Worm (Caenorhabditis elegans): ENCODE results near the gene sul-1.

The sul-1 gene

ce11 chrX:3250481-3251091 lies 20.1 kb downstream of the sul-1 start, which contains the start of gene pqn-37:
Gene pqn-37, minus strand, starts transcription at chrX:3250531.
- TF ChIP-seq lsy-12 (tag; optimal IDR thresholded peaks at IDR 0.05) (no peak), nhr-25 (tag; optimal IDR thresholded peaks at IDR 0.05) (peak; percentile 47)

- no peak for TF ChIP-seq nhr-76 (tag; optimal IDR thresholded peaks at IDR 0.05)
- TF ChIP-seq egl-5 (tag; optimal IDR thresholded peaks at IDR 0.05), result no peak
- no peak for TF ChIP-seq nfya-1 (tag; optimal IDR thresholded peaks at IDR 0.05; ENCODE audit: insufficient read depth)
- no peak for TF ChIP-seq tbx-2 (tag; optimal IDR thresholded peaks at IDR 0.05)
- TF ChIP-seq lin-39 (tag; optimal IDR thresholded peaks at IDR 0.05), result no peak
- no peak for TF ChIP-seq unc-62 (GFP tag; optimal IDR thresholded peaks at IDR 0.05)
Observed at ce11 chrX:3247768-3248167, 22.9 kb downstream of the sul-1 start.

- no peak for TF ChIP-seq daf-12 (tag; optimal IDR thresholded peaks at IDR 0.05)
- TF ChIP-seq fkh-2 (tag; optimal IDR thresholded peaks at IDR 0.05), result no peak
- peak; percentile 39 for TF ChIP-seq pqm-1 (tag; optimal IDR thresholded peaks at IDR 0.05)
- no peak for TF ChIP-seq R02D3.7 (tag; optimal IDR thresholded peaks at IDR 0.05)
- no peak for TF ChIP-seq nhr-237 (tag; optimal IDR thresholded peaks at IDR 0.05)
- no peak for TF ChIP-seq fos-1 (tag; optimal IDR thresholded peaks at IDR 0.05)
- TF ChIP-seq unc-39 (tag; optimal IDR thresholded peaks at IDR 0.05), result no peak
- no peak for TF ChIP-seq nhr-77 (tag; optimal IDR thresholded peaks at IDR 0.05)
- peak; percentile 20 for TF ChIP-seq hmg-11 (tag; optimal IDR thresholded peaks at IDR 0.05)
- no peak for TF ChIP-seq unc-62 (GFP tag; optimal IDR thresholded peaks at IDR 0.05)
- TF ChIP-seq ceh-82 (tag; optimal IDR thresholded peaks at IDR 0.05), result no peak
- no peak for TF ChIP-seq eor-1 (tag; optimal IDR thresholded peaks at IDR 0.05)
- TF ChIP-seq nhr-12 (tag; optimal IDR thresholded peaks at IDR 0.05), result no peak
- peak; percentile 35 for TF ChIP-seq lin-15B (tag; optimal IDR thresholded peaks at IDR 0.05)
- TF ChIP-seq ceh-16 (tag; optimal IDR thresholded peaks at IDR 0.05), result no peak
- TF ChIP-seq elt-2 (tag; optimal IDR thresholded peaks at IDR 0.05), result peak; percentile 59
- no peak for TF ChIP-seq ztf-4 (tag; optimal IDR thresholded peaks at IDR 0.05)
- TF ChIP-seq ZK546.5 (tag; optimal IDR thresholded peaks at IDR 0.05), result no peak
- TF ChIP-seq fkh-10 (GFP tag; optimal IDR thresholded peaks at IDR 0.05), result no peak
- peak; percentile 74 for TF ChIP-seq egl-5 (tag; optimal IDR thresholded peaks at IDR 0.05)
- TF ChIP-seq nhr-25 (tag; optimal IDR thresholded peaks at IDR 0.05), result peak; percentile 47
- no peak for TF ChIP-seq ceh-28 (tag; optimal IDR thresholded peaks at IDR 0.05)
- TF ChIP-seq nhr-11 (tag; optimal IDR thresholded peaks at IDR 0.05), result no peak
- no peak for TF ChIP-seq nfya-1 (tag; optimal IDR thresholded peaks at IDR 0.05; ENCODE audit: insufficient read depth)
- TF ChIP-seq egl-27 (tag; optimal IDR thresholded peaks at IDR 0.05), result no peak
- peak; percentile 38 for TF ChIP-seq jun-1 (tag; optimal IDR thresholded peaks at IDR 0.05)
- no peak for TF ChIP-seq ama-1 (optimal IDR thresholded peaks at IDR 0.05)
- no peak for TF ChIP-seq nhr-67 (tag; optimal IDR thresholded peaks at IDR 0.05)
- TF ChIP-seq skn-1 (tag; optimal IDR thresholded peaks at IDR 0.05), result no peak
- no peak for TF ChIP-seq lsy-12 (tag; optimal IDR thresholded peaks at IDR 0.05)
- peak; percentile 93 for TF ChIP-seq pha-4 (tag; optimal IDR thresholded peaks at IDR 0.05)
- TF ChIP-seq lin-39 (tag; optimal IDR thresholded peaks at IDR 0.05), result peak; percentile 45
- peak; percentile 49 for TF ChIP-seq nhr-23 (tag; optimal IDR thresholded peaks at IDR 0.05)
- TF ChIP-seq elt-3 (tag; optimal IDR thresholded peaks at IDR 0.05), result no peak
- no peak for TF ChIP-seq snpc-4 (tag; optimal IDR thresholded peaks at IDR 0.05)
- TF ChIP-seq aly-2 (tag; optimal IDR thresholded peaks at IDR 0.05), result no peak
- no peak for TF ChIP-seq nhr-43 (tag; optimal IDR thresholded peaks at IDR 0.05; ENCODE audit: poor library complexity, severe bottlenecking)
- TF ChIP-seq ztf-11 (tag; optimal IDR thresholded peaks at IDR 0.05), result no peak
Observed at ce11 chrX:3245812-3246211, 24.9 kb downstream of the sul-1 start, which contains the start of gene F40F4.7. Gene F40F4.7, minus strand, starts transcription at chrX:3245933.
